Worm (Caenorhabditis elegans): ENCODE data around the gene F34H10.1.

The F34H10.1 gene

ce11 chrX:9648098-9648574 lies 22.2 kb downstream of the F34H10.1 start, which contains the start of gene F34H10.4:
Gene F34H10.4, plus strand, starts transcription at chrX:9648524.
- TF ChIP-seq egl-27 (tag; optimal IDR thresholded peaks at IDR 0.05) (no peak), nhr-76 (tag; optimal IDR thresholded peaks at IDR 0.05) (no peak), lin-14 (GFP tag; optimal IDR thresholded peaks at IDR 0.05) (peak; percentile 51), C16A3.4 (tag; optimal IDR thresholded peaks at IDR 0.05) (no peak), F16B12.6 (tag; optimal IDR thresholded peaks at IDR 0.05) (no peak), fkh-10 (GFP tag; optimal IDR thresholded peaks at IDR 0.05) (peak; percentile 70), efl-1 (optimal IDR thresholded peaks at IDR 0.05) (no peak), efl-1 (GFP tag; optimal IDR thresholded peaks at IDR 0.05 in 1 of 2) (peak in 1 of 2 experiments; percentile 60), ces-1 (GFP tag; optimal IDR thresholded peaks at IDR 0.05) (peak; percentile 26), nhr-77 (tag; optimal IDR thresholded peaks at IDR 0.05) (no peak), tbx-2 (tag; optimal IDR thresholded peaks at IDR 0.05) (no peak)

- no peak for TF ChIP-seq egl-13 (tag; optimal IDR thresholded peaks at IDR 0.05)
- no peak for TF ChIP-seq elt-3 (tag; optimal IDR thresholded peaks at IDR 0.05)
- no peak for TF ChIP-seq lir-3 (tag; optimal IDR thresholded peaks at IDR 0.05; ENCODE audit: poor library complexity)
- TF ChIP-seq lsy-2 (tag; optimal IDR thresholded peaks at IDR 0.05), result no peak
- TF ChIP-seq dpl-1 (GFP tag; optimal IDR thresholded peaks at IDR 0.05), result no peak
- no peak for TF ChIP-seq ama-1 (optimal IDR thresholded peaks at IDR 0.05)
- no peak for TF ChIP-seq unc-62 (GFP tag; optimal IDR thresholded peaks at IDR 0.05)
- TF ChIP-seq elt-2 (tag; optimal IDR thresholded peaks at IDR 0.05), result no peak
- TF ChIP-seq aly-2 (tag; optimal IDR thresholded peaks at IDR 0.05), result no peak
- no peak for TF ChIP-seq aha-1 (tag; optimal IDR thresholded peaks at IDR 0.05)
- TF ChIP-seq sptf-1 (tag; optimal IDR thresholded peaks at IDR 0.05), result no peak
- no peak for TF ChIP-seq tlp-1 (tag; optimal IDR thresholded peaks at IDR 0.05)
- TF ChIP-seq ztf-11 (tag; optimal IDR thresholded peaks at IDR 0.05), result no peak
- TF ChIP-seq sup-37 (GFP tag; optimal IDR thresholded peaks at IDR 0.05), result no peak
- no peak for TF ChIP-seq irx-1 (tag; optimal IDR thresholded peaks at IDR 0.05)
- TF ChIP-seq zag-1 (tag; optimal IDR thresholded peaks at IDR 0.05), result no peak
- TF ChIP-seq ces-1 (GFP tag; optimal IDR thresholded peaks at IDR 0.05), result no peak
- TF ChIP-seq nhr-237 (tag; optimal IDR thresholded peaks at IDR 0.05), result no peak
These were observed 27.1 kb downstream of the F34H10.1 start, which contains the start of gene aex-2 for ce11 chrX:9653016-9653415. Gene aex-2, minus strand, starts transcription at chrX:9653116.

- TF ChIP-seq nhr-28 (tag; optimal IDR thresholded peaks at IDR 0.05) (no peak), dsc-1 (tag; optimal IDR thresholded peaks at IDR 0.05) (peak; percentile 81), ceh-63 (GFP tag; optimal IDR thresholded peaks at IDR 0.05) (peak; percentile 84), pqm-1 (tag; optimal IDR thresholded peaks at IDR 0.05) (no peak)
These were observed 27.6 kb downstream of the F34H10.1 start for ce11 chrX:9653478-9653877.

- TF ChIP-seq aha-1 (tag; optimal IDR thresholded peaks at IDR 0.05) (no peak), fkh-4 (tag; optimal IDR thresholded peaks at IDR 0.05; ENCODE audit: borderline replicate concordance) (peak; percentile 53), dsc-1 (tag; optimal IDR thresholded peaks at IDR 0.05) (peak; percentile 98), nhr-47 (tag; optimal IDR thresholded peaks at IDR 0.05) (no peak), nhr-11 (tag; optimal IDR thresholded peaks at IDR 0.05) (no peak)
These were observed 28.3 kb downstream of the F34H10.1 start for ce11 chrX:9654232-9654631.

- TF ChIP-seq zag-1 (tag; optimal IDR thresholded peaks at IDR 0.05) (no peak), unc-30 (tag; optimal IDR thresholded peaks at IDR 0.05) (no peak), nhr-84 (tag; optimal IDR thresholded peaks at IDR 0.05) (no peak), fkh-8 (tag; optimal IDR thresholded peaks at IDR 0.05) (peak; percentile 45), dsc-1 (tag; optimal IDR thresholded peaks at IDR 0.05) (peak; percentile 41), lin-39 (tag; optimal IDR thresholded peaks at IDR 0.05) (no peak)
These were observed 30.8 kb downstream of the F34H10.1 start for ce11 chrX:9656772-9657171.

Measured in whole organism, L1 larva.